Fruit fly (Drosophila melanogaster) whole organism, pupa: ENCODE measurements around the gene CG13919.

Experiments used
- CG10348 ChIP-seq: fragments of 200-800 bp; sonication (Bioruptor generic); IDR thresholded peaks from 2 replicates; pipeline ENCODE4 v1.3.6; 2022; ENCODE audit warnings: missing biosample characterization, missing genetic modification characterization
- CG12605 ChIP-seq: fragments of 200-800 bp; sonication (Bioruptor generic); IDR thresholded peaks from 2 replicates; pipeline ENCODE4 v1.3.6; 2022; ENCODE audit warnings: missing biosample characterization, missing genetic modification characterization
- CG13204 ChIP-seq: fragments of 200-800 bp; sonication (Bioruptor generic); optimal IDR thresholded peaks from 2 replicates; lab custom pipeline; 2018; ENCODE audit warnings: missing biosample characterization, mild to moderate bottlenecking, missing genetic modification characterization, moderate library complexity
- CG14655 ChIP-seq: fragments of 200-800 bp; sonication (Bioruptor generic); optimal IDR thresholded peaks from 3 replicates; lab custom pipeline; 2017; ENCODE audit warnings: mild to moderate bottlenecking, missing biosample characterization, missing genetic modification reagents, missing genetic modification characterization
- CG17806 ChIP-seq: fragments of 200-800 bp; sonication (Bioruptor generic); optimal IDR thresholded peaks from 2 replicates; lab custom pipeline; 2018; ENCODE audit warnings: missing biosample characterization, mild to moderate bottlenecking, missing genetic modification characterization, moderate library complexity
- CG32121 ChIP-seq: fragments of 200-800 bp; sonication (Bioruptor generic); IDR thresholded peaks from 2 replicates; pipeline ENCODE4 v1.3.6; 2022; ENCODE audit warnings: missing biosample characterization, missing genetic modification characterization
- CG4496 ChIP-seq: fragments of 200-800 bp; sonication (Bioruptor generic); IDR thresholded peaks from 3 replicates; pipeline ENCODE4 v1.3.6; 2022; ENCODE audit warnings: missing biosample characterization, missing genetic modification characterization
- CG8159 ChIP-seq: fragments of 200-800 bp; sonication (Bioruptor generic); optimal IDR thresholded peaks from 3 replicates; lab custom pipeline; 2018; ENCODE audit warnings: missing biosample characterization, mild to moderate bottlenecking, missing genetic modification characterization, moderate library complexity
- EcR ChIP-seq: fragments of 200-800 bp; sonication (Bioruptor generic); optimal IDR thresholded peaks from 3 replicates; lab custom pipeline; 2019; ENCODE audit warnings: missing biosample characterization, missing genetic modification characterization, mild to moderate bottlenecking, moderate library complexity, missing genetic modification reagents
- Ets98B ChIP-seq: fragments of 200-800 bp; sonication (Bioruptor generic); IDR thresholded peaks from 2 replicates; pipeline ENCODE4 v1.3.6; 2022; ENCODE audit warnings: missing biosample characterization, missing genetic modification characterization
- Pif1A ChIP-seq: fragments of 200-800 bp; sonication (Bioruptor generic); optimal IDR thresholded peaks from 3 replicates; lab custom pipeline; 2016; ENCODE audit warnings: missing biosample characterization, missing genetic modification characterization
- Pif1B ChIP-seq: fragments of 200-800 bp; sonication (Bioruptor generic); optimal IDR thresholded peaks from 3 replicates; lab custom pipeline; 2016; ENCODE audit warnings: missing biosample characterization, missing genetic modification characterization
- rn ChIP-seq: fragments of 200-800 bp; sonication (Bioruptor generic); IDR thresholded peaks from 2 replicates; pipeline ENCODE4 v1.3.6; 2022; ENCODE audit warnings: missing biosample characterization, missing genetic modification characterization

DNA sequence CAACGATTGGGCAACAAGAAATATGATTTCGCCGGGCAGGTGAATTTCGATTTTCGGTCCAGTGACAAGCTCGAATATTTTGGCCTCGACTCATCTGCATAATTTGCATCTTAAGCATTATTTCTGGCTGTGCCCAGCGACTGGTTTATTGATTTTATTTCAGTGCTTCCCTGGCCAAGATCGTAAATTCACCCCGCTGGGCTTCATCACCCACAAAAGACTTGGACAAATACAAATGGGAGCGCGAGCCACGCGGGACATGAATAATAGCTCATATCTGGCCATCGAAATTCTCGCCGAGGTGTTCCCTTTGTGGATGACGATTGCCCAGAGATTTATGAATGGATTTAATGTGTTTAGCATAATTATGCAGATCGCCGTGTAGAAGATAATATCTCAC, 30.0 kb downstream of the CG13919 start:
- TF ChIP-seq EcR (no peak), Pif1A (no peak), CG12605 (GFP tag; lab: Robert Waterston, UW) (no peak), Ets98B (no peak), CG8159 (tag; lab: Kevin White, UChicago) (no peak), CG32121 (GFP tag; lab: Robert Waterston, UW) (no peak), rn (GFP tag; lab: Robert Waterston, UW) (no peak), CG14655 (GFP tag; lab: Kevin White, UChicago) (no peak), CG10348 (GFP tag; lab: Robert Waterston, UW) (no peak), CG4496 (no peak), Pif1B (no peak), CG17806 (tag; lab: Kevin White, UChicago) (no peak), CG13204 (no peak)
